Fruit fly (Drosophila melanogaster) whole organism, embryonic: ENCODE data around the gene CG6330.

ENCODE experiments used
- Abd-B ChIP-seq: fragments of 200-800 bp; sonication (Bioruptor generic); optimal IDR thresholded peaks from 2 replicates; lab custom pipeline; 2018; ENCODE audit warnings: missing biosample characterization, mild to moderate bottlenecking, missing genetic modification characterization, moderate library complexity
- Antp ChIP-seq: fragments of 200-800 bp; sonication (Bioruptor generic); optimal IDR thresholded peaks from 3 replicates; lab custom pipeline; 2016; ENCODE audit warnings: missing biosample characterization, missing genetic modification characterization
- CG11504 ChIP-seq: fragments of 200-800 bp; sonication (Bioruptor generic); optimal IDR thresholded peaks from 3 replicates; lab custom pipeline; 2019; ENCODE audit warnings: missing biosample characterization, mild to moderate bottlenecking, missing genetic modification characterization, moderate library complexity
- CG11560 ChIP-seq: fragments of 200-800 bp; sonication (Bioruptor generic); IDR thresholded peaks from 3 replicates; pipeline ENCODE4 v1.3.6; 2022; ENCODE audit warnings: missing biosample characterization, missing genetic modification characterization
- CG11695 ChIP-seq: fragments of 200-800 bp; sonication (Bioruptor generic); IDR thresholded peaks from 3 replicates; pipeline ENCODE4 v1.3.6; 2022; ENCODE audit warnings: missing biosample characterization, missing genetic modification characterization
- CG15696 ChIP-seq: fragments of 200-800 bp; sonication (Bioruptor generic); optimal IDR thresholded peaks from 2 replicates; lab custom pipeline; 2019; ENCODE audit warnings: missing biosample characterization, mild to moderate bottlenecking, missing genetic modification characterization, moderate library complexity
- CG16863 ChIP-seq: fragments of 200-800 bp; sonication (Bioruptor generic); optimal IDR thresholded peaks from 3 replicates; lab custom pipeline; 2016; ENCODE audit warnings: missing biosample characterization, missing genetic modification characterization
- CG1792 ChIP-seq: fragments of 200-800 bp; sonication (Bioruptor generic); optimal IDR thresholded peaks from 2 replicates; lab custom pipeline; 2016; ENCODE audit warnings: missing biosample characterization, missing genetic modification characterization
- CG2889 ChIP-seq: fragments of 200-800 bp; sonication (Bioruptor generic); IDR thresholded peaks from 3 replicates; pipeline ENCODE4 v1.3.6; 2022; ENCODE audit warnings: missing biosample characterization, missing genetic modification characterization
- CG31224 ChIP-seq: fragments of 200-800 bp; sonication (Bioruptor generic); IDR thresholded peaks from 2 replicates; pipeline ENCODE4 v1.3.6; 2022; ENCODE audit warnings: missing biosample characterization, missing genetic modification characterization
- CG3163 ChIP-seq: fragments of 200-800 bp; sonication (Bioruptor generic); optimal IDR thresholded peaks from 3 replicates; lab custom pipeline; 2016; ENCODE audit warnings: missing biosample characterization, missing genetic modification characterization
- CG32767 ChIP-seq: fragments of 200-800 bp; sonication (Bioruptor generic); IDR thresholded peaks from 2 replicates; pipeline ENCODE4 v1.3.6; 2022; ENCODE audit warnings: missing biosample characterization, missing genetic modification characterization
- CG4328 ChIP-seq: fragments of 200-800 bp; sonication (Bioruptor generic); optimal IDR thresholded peaks from 3 replicates; lab custom pipeline; 2017; ENCODE audit warnings: missing biosample characterization, missing genetic modification reagents, missing genetic modification characterization
- CG4854 ChIP-seq: fragments of 200-800 bp; sonication (Bioruptor generic); optimal IDR thresholded peaks from 2 replicates; lab custom pipeline; 2016; ENCODE audit warnings: missing biosample characterization, missing genetic modification characterization, inconsistent platforms
- CG5245 ChIP-seq: fragments of 200-800 bp; sonication (Bioruptor generic); optimal IDR thresholded peaks from 3 replicates; lab custom pipeline; 2016; ENCODE audit warnings: missing biosample characterization, missing genetic modification characterization
- CG7556 ChIP-seq: fragments of 200-800 bp; sonication (Bioruptor generic); optimal IDR thresholded peaks from 2 replicates; lab custom pipeline; 2017; ENCODE audit warnings: missing biosample characterization, mild to moderate bottlenecking, missing genetic modification characterization
- CG8359 ChIP-seq: fragments of 200-800 bp; sonication (Bioruptor generic); optimal IDR thresholded peaks from 2 replicates; lab custom pipeline; 2017; ENCODE audit warnings: missing biosample characterization, mild to moderate bottlenecking, missing genetic modification characterization, borderline replicate concordance
- CG9215 ChIP-seq: fragments of 200-800 bp; sonication (Bioruptor generic); IDR thresholded peaks from 2 replicates; pipeline ENCODE4 v1.3.6; 2022; ENCODE audit warnings: missing biosample characterization, missing genetic modification characterization
- Dfd ChIP-seq, 2 experiments: fragments of >200 bp; optimal IDR thresholded peaks; 2 replicates each; lab custom pipeline; 2017; ENCODE audit warnings: missing biosample characterization in 2 of 2, missing genetic modification characterization in 2 of 2
- Dll ChIP-seq: fragments of 200-800 bp; sonication (Bioruptor generic); IDR thresholded peaks from 4 replicates; pipeline ENCODE4 v1.3.6; 2022; ENCODE audit warnings: missing biosample characterization, missing genetic modification characterization; ENCODE audit not compliant: partially characterized antibody
- Drgx ChIP-seq: fragments of 200-800 bp; sonication (Bioruptor generic); IDR thresholded peaks from 2 replicates; pipeline ENCODE4 v1.3.6; 2022; ENCODE audit warnings: missing biosample characterization, missing genetic modification characterization
- HLH54F ChIP-seq: fragments of 200-800 bp; sonication (Bioruptor generic); optimal IDR thresholded peaks from 3 replicates; lab custom pipeline; 2016; ENCODE audit warnings: missing biosample characterization, missing genetic modification characterization
- Hey ChIP-seq: fragments of 200-800 bp; sonication (Bioruptor generic); optimal IDR thresholded peaks from 3 replicates; lab custom pipeline; 2018; ENCODE audit warnings: missing biosample characterization, mild to moderate bottlenecking, missing genetic modification characterization
- Hr3 ChIP-seq: fragments of 200-800 bp; sonication (Bioruptor generic); optimal IDR thresholded peaks from 3 replicates; lab custom pipeline; 2016; ENCODE audit warnings: missing biosample characterization, missing genetic modification characterization
- Lim3 ChIP-seq: fragments of 200-800 bp; sonication (Bioruptor generic); IDR thresholded peaks from 2 replicates; pipeline ENCODE4 v1.3.6; 2022; ENCODE audit warnings: missing biosample characterization, missing genetic modification characterization
- NC2β ChIP-seq: fragments of 200-800 bp; sonication (Bioruptor generic); optimal IDR thresholded peaks from 2 replicates; lab custom pipeline; 2016; ENCODE audit warnings: missing biosample characterization, missing genetic modification characterization
- Oaz ChIP-seq: fragments of 200-800 bp; sonication (Bioruptor generic); IDR thresholded peaks from 2 replicates; pipeline ENCODE4 v1.3.6; 2022; ENCODE audit warnings: missing biosample characterization, missing genetic modification characterization
- Opbp ChIP-seq: fragments of 200-800 bp; sonication (Bioruptor generic); IDR thresholded peaks from 3 replicates; pipeline ENCODE4 v1.3.6; 2022; ENCODE audit warnings: missing biosample characterization, missing genetic modification characterization; ENCODE audit not compliant: partially characterized antibody
- Pdp1 ChIP-seq, 2 experiments: fragments of 200-800 bp; sonication (Bioruptor generic); optimal IDR thresholded peaks; 3 replicates each; lab custom pipeline; 2016; ENCODE audit warnings: missing biosample characterization in 2 of 2, missing genetic modification characterization in 2 of 2, mild to moderate bottlenecking in 1 of 2, moderate library complexity in 1 of 2
- TFAM ChIP-seq: fragments of 200-800 bp; sonication (Bioruptor generic); optimal IDR thresholded peaks from 2 replicates; lab custom pipeline; 2017; ENCODE audit warnings: missing biosample characterization, missing genetic modification characterization, inconsistent platforms
- ab ChIP-seq: fragments of 200-800 bp; sonication (Bioruptor generic); optimal IDR thresholded peaks from 2 replicates; lab custom pipeline; 2016; ENCODE audit warnings: missing biosample characterization, missing genetic modification characterization
- ase ChIP-seq: fragments of 200-800 bp; sonication (Bioruptor generic); IDR thresholded peaks from 3 replicates; pipeline ENCODE4 v1.3.6; 2022; ENCODE audit warnings: missing biosample characterization, missing genetic modification characterization
- bcd ChIP-seq: fragments of 200-800 bp; sonication (Bioruptor generic); optimal IDR thresholded peaks from 2 replicates; lab custom pipeline; 2017; ENCODE audit warnings: missing biosample characterization, mild to moderate bottlenecking, missing genetic modification characterization
- br ChIP-seq: fragments of >200 bp; optimal IDR thresholded peaks from 2 replicates; lab custom pipeline; 2017
- cad ChIP-seq: fragments of >200 bp; optimal IDR thresholded peaks from 2 replicates; lab custom pipeline; 2017; ENCODE audit warnings: missing biosample characterization, missing genetic modification characterization
- gce ChIP-seq: fragments of 200-800 bp; sonication (Bioruptor generic); IDR thresholded peaks from 3 replicates; pipeline ENCODE4 v1.3.6; 2022; ENCODE audit warnings: missing biosample characterization, missing genetic modification characterization
- inv ChIP-seq: fragments of 200-800 bp; sonication (Bioruptor generic); IDR thresholded peaks from 2 replicates; pipeline ENCODE4 v1.3.6; 2022; ENCODE audit warnings: missing biosample characterization, missing genetic modification characterization; ENCODE audit not compliant: partially characterized antibody
- jigr1 ChIP-seq: fragments of 200-800 bp; sonication (Bioruptor generic); IDR thresholded peaks from 3 replicates; pipeline ENCODE4 v1.3.6; 2022; ENCODE audit warnings: missing biosample characterization, missing genetic modification characterization
- klu ChIP-seq: fragments of 200-800 bp; sonication (Bioruptor generic); IDR thresholded peaks from 2 replicates; pipeline ENCODE4 v1.3.6; 2022; ENCODE audit warnings: missing biosample characterization, missing genetic modification characterization
- knrl ChIP-seq: fragments of 200-800 bp; sonication (Bioruptor generic); IDR thresholded peaks from 3 replicates; pipeline ENCODE4 v1.3.6; 2022; ENCODE audit warnings: missing biosample characterization, missing genetic modification characterization; ENCODE audit not compliant: partially characterized antibody
- nau ChIP-seq: fragments of 200-800 bp; sonication (Bioruptor generic); optimal IDR thresholded peaks from 3 replicates; lab custom pipeline; 2017; ENCODE audit warnings: missing biosample characterization, mild to moderate bottlenecking, missing genetic modification characterization, missing genetic modification reagents
- nom ChIP-seq: fragments of 200-800 bp; sonication (Bioruptor generic); optimal IDR thresholded peaks from 2 replicates; lab custom pipeline; 2017; ENCODE audit warnings: missing biosample characterization, missing genetic modification characterization, mild to moderate bottlenecking, moderate library complexity, missing genetic modification reagents
- oc ChIP-seq: fragments of 200-800 bp; sonication (Bioruptor generic); optimal IDR thresholded peaks from 2 replicates; lab custom pipeline; 2018; ENCODE audit warnings: missing biosample characterization, mild to moderate bottlenecking, missing genetic modification characterization, moderate library complexity
- pros ChIP-seq: fragments of 200-800 bp; sonication (Bioruptor generic); optimal IDR thresholded peaks from 3 replicates; lab custom pipeline; 2019; ENCODE audit warnings: missing biosample characterization, mild to moderate bottlenecking, missing genetic modification characterization, moderate library complexity
- psq ChIP-seq: fragments of 200-800 bp; sonication (Bioruptor generic); optimal IDR thresholded peaks from 2 replicates; lab custom pipeline; 2017; ENCODE audit warnings: missing biosample characterization, missing genetic modification characterization
- repo ChIP-seq: fragments of 200-800 bp; sonication (Bioruptor generic); optimal IDR thresholded peaks from 2 replicates; lab custom pipeline; 2016; ENCODE audit warnings: missing biosample characterization, missing genetic modification characterization
- scrt ChIP-seq: fragments of 200-800 bp; sonication (Bioruptor generic); optimal IDR thresholded peaks from 2 replicates; lab custom pipeline; 2018; ENCODE audit warnings: missing biosample characterization, mild to moderate bottlenecking, missing genetic modification characterization, moderate library complexity
- slou ChIP-seq: fragments of 200-800 bp; sonication (Bioruptor generic); optimal IDR thresholded peaks from 3 replicates; lab custom pipeline; 2016; ENCODE audit warnings: missing biosample characterization, missing genetic modification characterization
- sqz ChIP-seq: fragments of 200-800 bp; sonication (Bioruptor generic); optimal IDR thresholded peaks from 3 replicates; lab custom pipeline; 2018; ENCODE audit warnings: missing biosample characterization, mild to moderate bottlenecking, missing genetic modification characterization
- twi ChIP-seq: fragments of 200-800 bp; optimal IDR thresholded peaks from 2 replicates; lab custom pipeline; 2019; ENCODE audit warnings: missing biosample characterization, mild to moderate bottlenecking, missing genetic modification characterization, moderate library complexity
- zen ChIP-seq: fragments of 200-800 bp; sonication (Bioruptor generic); optimal IDR thresholded peaks from 3 replicates; lab custom pipeline; 2018; ENCODE audit warnings: missing biosample characterization, mild to moderate bottlenecking, missing genetic modification characterization, moderate library complexity

CG6330 gene

dm6 chr3R:26988412-26988981 lies 30.2 kb upstream of the CG6330 start, which contains the start of gene CG31075 (continued):
- peak; percentile 37 for TF ChIP-seq bcd
- no peak for TF ChIP-seq pros (GFP tag; lab: Kevin White, UChicago)
- TF ChIP-seq Dfd (GFP tag; optimal IDR thresholded peaks at IDR 0.05; lab: Kevin White, UChicago) = no peak
- no peak for TF ChIP-seq Hr3
- TF ChIP-seq br (lab: Kevin White, UChicago) = no peak
- peak; percentile 16 for TF ChIP-seq slou (GFP tag; lab: Kevin White, UChicago)
- no peak for TF ChIP-seq Antp (GFP tag; lab: Kevin White, UChicago)
- TF ChIP-seq CG8359 (GFP tag; lab: Kevin White, UChicago) = no peak
- no peak for TF ChIP-seq jigr1 (GFP tag; lab: Robert Waterston, UW)
- TF ChIP-seq psq = no peak
- no peak for TF ChIP-seq twi (tag; lab: Kevin White, UChicago)
- no peak for TF ChIP-seq zen (tag; lab: Kevin White, UChicago)
- TF ChIP-seq CG3163 = no peak
- no peak for TF ChIP-seq inv (GFP tag; lab: Robert Waterston, UW)
- peak; percentile 47; the same call in 1 of the 3 replicates for TF ChIP-seq CG11695
- no peak for TF ChIP-seq CG16863
- TF ChIP-seq Hey = no peak
- no peak for TF ChIP-seq Abd-B (GFP tag; lab: Kevin White, UChicago)
- TF ChIP-seq sqz (GFP tag; lab: Kevin White, UChicago) = no peak
- no peak for TF ChIP-seq CG15696 (tag; lab: Kevin White, UChicago)
- 0 out of 3 replicates have a peak, but pooled peaks have one; percentile 4 for TF ChIP-seq CG2889 (GFP tag; lab: Robert Waterston, UW)
- peak; percentile 7 for TF ChIP-seq HLH54F (GFP tag; lab: Kevin White, UChicago)
- peak; percentile 10 for TF ChIP-seq CG4854 (GFP tag; lab: Kevin White, UChicago)
- no peak for TF ChIP-seq knrl (GFP tag; lab: Robert Waterston, UW)
- TF ChIP-seq gce (GFP tag; lab: Robert Waterston, UW) = no peak
- TF ChIP-seq Lim3 (GFP tag; lab: Robert Waterston, UW) = no peak
- TF ChIP-seq CG9215 (GFP tag; lab: Robert Waterston, UW) = peak; percentile 55
- no peak for TF ChIP-seq repo (GFP tag; lab: Kevin White, UChicago)
- peak; percentile 90 for TF ChIP-seq Drgx (GFP tag; lab: Robert Waterston, UW)
- TF ChIP-seq Opbp (GFP tag; lab: Robert Waterston, UW) = no peak
- peak; percentile 7 for TF ChIP-seq nau (GFP tag; lab: Kevin White, UChicago)
- TF ChIP-seq TFAM (GFP tag; lab: Kevin White, UChicago) = no peak
- TF ChIP-seq CG11504 (tag; lab: Kevin White, UChicago) = peak; percentile 70
- peak in 1 of 2 experiments; percentile 2 for TF ChIP-seq Pdp1 (GFP tag; optimal IDR thresholded peaks at IDR 0.05; lab: Kevin White, UChicago)
- no peak for TF ChIP-seq cad (GFP tag; lab: Kevin White, UChicago)
- TF ChIP-seq oc (tag; lab: Kevin White, UChicago) = no peak
- TF ChIP-seq Dll (GFP tag; lab: Robert Waterston, UW) = no peak
- peak; percentile 60 for TF ChIP-seq scrt (GFP tag; lab: Kevin White, UChicago)
- no peak for TF ChIP-seq CG4328 (GFP tag; lab: Kevin White, UChicago)
- TF ChIP-seq CG31224 (GFP tag; lab: Robert Waterston, UW) = no peak; the same call in 1 of the 2 replicates
- TF ChIP-seq CG5245 = no peak
- no peak for TF ChIP-seq CG11560 (tag; lab: Robert Waterston, UW)
- no peak for TF ChIP-seq CG1792 (GFP tag; lab: Kevin White, UChicago)
- TF ChIP-seq NC2β (GFP tag; lab: Kevin White, UChicago) = no peak
- peak; percentile 62 for TF ChIP-seq Oaz (GFP tag; lab: Robert Waterston, UW)
- TF ChIP-seq klu (GFP tag; lab: Robert Waterston, UW) = peak; percentile 31; the same call in 1 of the 2 replicates
- peak; percentile 87 for TF ChIP-seq nom
- no peak for TF ChIP-seq ase (GFP tag; lab: Robert Waterston, UW)
- TF ChIP-seq CG7556 = peak; percentile 57
- no peak for TF ChIP-seq ab (GFP tag; lab: Kevin White, UChicago)
- peak; percentile 49; the same call in 1 of the 2 replicates for TF ChIP-seq CG32767 (GFP tag; lab: Robert Waterston, UW)
